Worm (Caenorhabditis elegans) whole organism, L1 larva: Measurements from ENCODE around the gene Y67H2A.2.
A peak's percentile ranks its signal among the peaks of the same experiment; 100 is the strongest.

Experiments used
- C04F5.9 ChIP-seq: sonication (generic microtip); optimal IDR thresholded peaks from 2 replicates; lab custom pipeline; 2016; ENCODE audit warnings: missing genetic modification characterization, missing compliant biosample characterization
- C34B4.2 ChIP-seq: sonication (generic microtip); optimal IDR thresholded peaks from 2 replicates; lab custom pipeline; 2017; ENCODE audit warnings: mild to moderate bottlenecking, missing genetic modification characterization, missing compliant biosample characterization
- Y116A8C.19 ChIP-seq: sonication (generic microtip); optimal IDR thresholded peaks from 2 replicates; lab custom pipeline; 2016; ENCODE audit warnings: missing compliant biosample characterization, missing genetic modification characterization, borderline replicate concordance
- aha-1 ChIP-seq: fragments of 150-350 bp; optimal IDR thresholded peaks from 2 replicates; lab custom pipeline; 2014; ENCODE audit warnings: missing biosample characterization, missing genetic modification characterization
- aly-2 ChIP-seq: fragments of 150-350 bp; optimal IDR thresholded peaks from 2 replicates; lab custom pipeline; 2014; ENCODE audit warnings: missing biosample characterization, missing genetic modification characterization
- blmp-1 ChIP-seq: fragments of 150-350 bp; optimal IDR thresholded peaks from 2 replicates; lab custom pipeline; 2014; ENCODE audit warnings: missing biosample characterization, missing genetic modification characterization
- ceh-82 ChIP-seq, 3 experiments: fragments of 150-350 bp in 1 of 3; sonication (generic microtip) in 2 of 3; optimal IDR thresholded peaks; 2 replicates each; lab custom pipeline; 2014 to 2017; ENCODE audit warnings: missing biosample characterization in 3 of 3, missing genetic modification characterization in 3 of 3
- ceh-88 ChIP-seq: fragments of 200-800 bp; sonication (Bioruptor generic); IDR thresholded peaks from 2 replicates; pipeline ENCODE4 v1.3.6; 2022; ENCODE audit warnings: missing genetic modification characterization, missing compliant biosample characterization
- ces-1 ChIP-seq: fragments of 150-350 bp; optimal IDR thresholded peaks from 2 replicates; lab custom pipeline; 2014; ENCODE audit warnings: missing biosample characterization, missing genetic modification reagents, missing genetic modification characterization
- dsc-1 ChIP-seq: sonication (generic microtip); optimal IDR thresholded peaks from 2 replicates; lab custom pipeline; 2016; ENCODE audit warnings: mild to moderate bottlenecking, missing genetic modification characterization, missing compliant biosample characterization
- efl-1 ChIP-seq, 4 experiments: fragments of 150-350 bp; optimal IDR thresholded peaks in 3 of 4; peaks in 1 of 4; 1 replicate in 1 of 4; 2 replicates in 3 of 4; lab custom pipeline; 2014; ENCODE audit warnings: missing biosample characterization in 2 of 4, missing genetic modification characterization in 2 of 4, missing genetic modification reagents in 2 of 4
- egl-13 ChIP-seq: sonication (generic microtip); optimal IDR thresholded peaks from 2 replicates; lab custom pipeline; 2016; ENCODE audit warnings: missing genotype, missing genetic modification reagents, missing genetic modification characterization, missing compliant biosample characterization
- elt-2 ChIP-seq: sonication (generic microtip); optimal IDR thresholded peaks from 2 replicates; lab custom pipeline; 2016; ENCODE audit warnings: missing genetic modification characterization, mild to moderate bottlenecking, inconsistent platforms, missing compliant biosample characterization, missing genetic modification reagents
- elt-3 ChIP-seq, 6 experiments: fragments of 150-350 bp in 1 of 6; sonication (generic microtip); optimal IDR thresholded peaks; 2 replicates each; lab custom pipeline; 2017 to 2018; ENCODE audit warnings: missing biosample characterization in 6 of 6, missing genetic modification characterization in 6 of 6, inconsistent platforms in 1 of 6
- fkh-8 ChIP-seq: sonication (generic microtip); optimal IDR thresholded peaks from 2 replicates; lab custom pipeline; 2016; ENCODE audit warnings: mild to moderate bottlenecking, missing genetic modification characterization, missing compliant biosample characterization
- irx-1 ChIP-seq: sonication (generic microtip); optimal IDR thresholded peaks from 2 replicates; lab custom pipeline; 2016; ENCODE audit warnings: missing genetic modification characterization, missing compliant biosample characterization
- isw-1 ChIP-seq: fragments of 200-800 bp; sonication (Bioruptor generic); IDR thresholded peaks from 2 replicates; pipeline ENCODE4 v1.3.6; 2022; ENCODE audit warnings: missing genetic modification characterization, missing compliant biosample characterization
- jun-1 ChIP-seq: fragments of 150-350 bp; optimal IDR thresholded peaks from 2 replicates; lab custom pipeline; 2014; ENCODE audit warnings: missing biosample characterization, missing genetic modification reagents, missing genetic modification characterization
- lin-13 ChIP-seq: fragments of 150-350 bp; optimal IDR thresholded peaks from 2 replicates; lab custom pipeline; 2014; ENCODE audit warnings: missing biosample characterization, missing genetic modification reagents, missing genetic modification characterization
- lin-14 ChIP-seq: fragments of 200-800 bp; sonication (Bioruptor generic); optimal IDR thresholded peaks from 2 replicates; lab custom pipeline; 2018; ENCODE audit warnings: mild to moderate bottlenecking, missing genetic modification characterization, moderate library complexity, missing compliant biosample characterization
- lin-15B ChIP-seq: fragments of 150-350 bp; sonication (generic microtip); optimal IDR thresholded peaks from 3 replicates; lab custom pipeline; 2014; ENCODE audit warnings: missing biosample characterization, missing genetic modification characterization
- lin-35 ChIP-seq, 2 experiments: fragments of 150-350 bp; optimal IDR thresholded peaks; 2 replicates each; lab custom pipeline; 2014; ENCODE audit warnings: missing biosample characterization in 2 of 2, missing genetic modification characterization in 2 of 2, missing genetic modification reagents in 2 of 2
- lin-39 ChIP-seq: fragments of 150-350 bp; optimal IDR thresholded peaks from 2 replicates; lab custom pipeline; 2014; ENCODE audit warnings: missing biosample characterization, missing genetic modification reagents, missing genetic modification characterization
- lir-3 ChIP-seq: sonication (generic microtip); optimal IDR thresholded peaks from 2 replicates; lab custom pipeline; 2016; ENCODE audit warnings: mild to moderate bottlenecking, missing genetic modification characterization, moderate library complexity, missing compliant biosample characterization; ENCODE audit not compliant: poor library complexity
- lsy-2 ChIP-seq, 2 experiments: fragments of 150-350 bp; optimal IDR thresholded peaks; 2 replicates each; lab custom pipeline; 2014; ENCODE audit warnings: missing biosample characterization in 2 of 2, missing genetic modification characterization in 2 of 2
- mab-9 ChIP-seq: fragments of 200-800 bp; sonication (Bioruptor generic); IDR thresholded peaks from 2 replicates; pipeline ENCODE4 v1.3.6; 2022; ENCODE audit warnings: missing genetic modification reagents, missing genetic modification characterization, missing compliant biosample characterization
- mep-1 ChIP-seq: fragments of 150-350 bp; optimal IDR thresholded peaks from 2 replicates; lab custom pipeline; 2014; ENCODE audit warnings: missing biosample characterization, missing genetic modification characterization
- nhr-12 ChIP-seq: sonication (generic microtip); optimal IDR thresholded peaks from 2 replicates; lab custom pipeline; 2017; ENCODE audit warnings: missing biosample characterization, missing genetic modification characterization
- nhr-19 ChIP-seq: fragments of 200-800 bp; sonication (Bioruptor generic); conservative IDR thresholded peaks from 2 replicates; pipeline ENCODE4 v1.3.6; 2022; ENCODE audit warnings: missing genetic modification characterization, missing compliant biosample characterization
- nhr-20 ChIP-seq: sonication (generic microtip); optimal IDR thresholded peaks from 2 replicates; lab custom pipeline; 2016; ENCODE audit warnings: mild to moderate bottlenecking, missing genetic modification characterization, missing compliant biosample characterization
- nhr-28 ChIP-seq: fragments of 150-350 bp; optimal IDR thresholded peaks from 2 replicates; lab custom pipeline; 2014; ENCODE audit warnings: missing biosample characterization, missing genetic modification characterization
- nhr-47 ChIP-seq: sonication (generic microtip); optimal IDR thresholded peaks from 2 replicates; lab custom pipeline; 2016; ENCODE audit warnings: mild to moderate bottlenecking, missing genetic modification characterization, moderate library complexity, missing compliant biosample characterization
- nhr-76 ChIP-seq: sonication (generic microtip); optimal IDR thresholded peaks from 2 replicates; lab custom pipeline; 2017; ENCODE audit warnings: missing biosample characterization, missing genetic modification characterization
- nhr-77 ChIP-seq: fragments of 150-350 bp; optimal IDR thresholded peaks from 2 replicates; lab custom pipeline; 2014; ENCODE audit warnings: missing biosample characterization, missing genetic modification characterization
- nhr-84 ChIP-seq: sonication (generic microtip); optimal IDR thresholded peaks from 2 replicates; lab custom pipeline; 2017; ENCODE audit warnings: missing biosample characterization, missing genetic modification characterization
- nhr-85 ChIP-seq: sonication (generic microtip); peaks from one replicate; lab custom pipeline; 2016; ENCODE audit warnings: missing genetic modification characterization, inconsistent platforms, missing compliant biosample characterization
- pag-3 ChIP-seq: sonication (generic microtip); optimal IDR thresholded peaks from 2 replicates; lab custom pipeline; 2017; ENCODE audit warnings: missing genetic modification characterization, mild to moderate bottlenecking, missing compliant biosample characterization, antibody characterized with exemption, borderline replicate concordance; ENCODE audit not compliant: insufficient read depth
- pax-3 ChIP-seq: fragments of 200-800 bp; sonication (Bioruptor generic); optimal IDR thresholded peaks from 2 replicates; lab custom pipeline; 2018; ENCODE audit warnings: mild to moderate bottlenecking, missing genetic modification characterization, moderate library complexity, missing compliant biosample characterization
- skn-1 ChIP-seq: fragments of 150-350 bp; optimal IDR thresholded peaks from 2 replicates; lab custom pipeline; 2014; ENCODE audit warnings: missing biosample characterization, missing genetic modification characterization
- snpc-4 ChIP-seq: fragments of 150-350 bp; optimal IDR thresholded peaks from 2 replicates; lab custom pipeline; 2014; ENCODE audit warnings: missing biosample characterization, missing genetic modification characterization
- sptf-1 ChIP-seq: fragments of 150-350 bp; optimal IDR thresholded peaks from 2 replicates; lab custom pipeline; 2014; ENCODE audit warnings: missing biosample characterization, missing genetic modification characterization
- swsn-7 ChIP-seq: sonication (generic microtip); optimal IDR thresholded peaks from 2 replicates; lab custom pipeline; 2016; ENCODE audit warnings: missing genetic modification characterization, missing compliant biosample characterization
- tbx-2 ChIP-seq: sonication (generic microtip); optimal IDR thresholded peaks from 2 replicates; lab custom pipeline; 2016; ENCODE audit warnings: missing genetic modification characterization, missing compliant biosample characterization
- tlp-1 ChIP-seq: fragments of 150-350 bp; optimal IDR thresholded peaks from 2 replicates; lab custom pipeline; 2014; ENCODE audit warnings: missing biosample characterization, missing genetic modification characterization
- unc-130 ChIP-seq: fragments of 150-350 bp; optimal IDR thresholded peaks from 2 replicates; lab custom pipeline; 2017; ENCODE audit warnings: missing biosample characterization, missing genetic modification characterization, inconsistent platforms
- unc-30 ChIP-seq: sonication (generic microtip); optimal IDR thresholded peaks from 2 replicates; lab custom pipeline; 2017; ENCODE audit warnings: missing biosample characterization, missing genetic modification characterization
- vab-15 ChIP-seq: sonication (generic microtip); optimal IDR thresholded peaks from 2 replicates; lab custom pipeline; 2017; ENCODE audit warnings: missing genotype, mild to moderate bottlenecking, missing genetic modification characterization, missing compliant biosample characterization
- xbp-1 ChIP-seq: sonication (generic microtip); optimal IDR thresholded peaks from 2 replicates; lab custom pipeline; 2016; ENCODE audit warnings: missing genetic modification characterization, missing compliant biosample characterization
- zip-4 ChIP-seq: fragments of 200-800 bp; sonication (Bioruptor generic); optimal IDR thresholded peaks from 2 replicates; lab custom pipeline; 2018; ENCODE audit warnings: mild to moderate bottlenecking, missing genetic modification characterization, moderate library complexity, missing compliant biosample characterization
- ztf-11 ChIP-seq, 2 experiments: sonication (generic microtip); optimal IDR thresholded peaks; 2 replicates each; lab custom pipeline; 2016 to 2017; ENCODE audit warnings: missing genetic modification characterization in 2 of 2, missing biosample characterization in 1 of 2, missing compliant biosample characterization in 1 of 2

The Y67H2A.2 gene

DNA sequence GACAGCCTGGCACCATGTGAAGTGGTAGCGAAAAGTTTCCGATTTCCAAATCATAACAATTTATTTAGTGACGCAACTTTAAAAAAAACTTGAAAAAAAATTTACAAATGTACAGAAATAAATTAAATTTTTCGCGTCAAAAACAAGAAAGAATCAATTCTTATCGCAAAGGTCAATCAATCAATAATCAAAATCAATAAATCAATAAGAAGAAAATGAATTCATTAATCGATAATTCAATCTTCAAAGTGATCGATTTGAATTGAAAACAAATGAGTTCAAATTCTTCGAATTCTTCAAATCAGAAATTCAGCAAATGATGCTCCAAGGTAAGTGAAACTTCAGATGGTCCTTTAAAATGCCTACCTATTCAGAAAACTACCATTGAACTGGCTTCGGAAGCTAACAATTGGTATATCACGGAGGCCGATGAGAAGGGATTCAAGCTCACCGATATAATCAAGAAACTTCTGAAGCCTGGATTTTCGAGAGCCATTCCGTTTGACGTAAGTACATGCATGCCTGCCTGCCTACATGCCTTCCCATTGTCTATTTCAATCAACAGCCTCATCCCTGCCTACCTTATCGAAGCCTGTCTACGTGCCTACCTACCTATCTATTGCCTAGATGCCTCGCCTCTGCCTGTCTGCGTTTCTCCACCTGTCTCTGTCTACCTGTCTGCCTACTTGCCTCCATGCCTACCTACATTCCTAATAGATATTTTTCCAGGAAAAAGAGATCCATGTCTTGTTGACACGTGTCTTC, 22.4 kb upstream of the Y67H2A.2 start:
- no peak for TF ChIP-seq tbx-2 (tag; lab: Kevin White, UChicago)
- no peak for TF ChIP-seq nhr-12
- no peak for TF ChIP-seq elt-3 (tag; optimal IDR thresholded peaks at IDR 0.05; lab: Kevin White, UChicago)
- no peak for TF ChIP-seq zip-4 (GFP tag; lab: Kevin White, UChicago)
- no peak for TF ChIP-seq nhr-28
- no peak for TF ChIP-seq irx-1 (tag; lab: Kevin White, UChicago)
- TF ChIP-seq ceh-82 (tag; optimal IDR thresholded peaks at IDR 0.05; lab: Kevin White, UChicago): no peak
- TF ChIP-seq lin-15B (tag; lab: Kevin White, UChicago): no peak
- TF ChIP-seq aly-2: no peak
- no peak for TF ChIP-seq elt-2 (tag; lab: Kevin White, UChicago)
- TF ChIP-seq lin-39 (tag; lab: Kevin White, UChicago): no peak
- TF ChIP-seq lin-35 (GFP tag; optimal IDR thresholded peaks at IDR 0.05; lab: Kevin White, UChicago): no peak
- TF ChIP-seq ztf-11 (tag; optimal IDR thresholded peaks at IDR 0.05; lab: Kevin White, UChicago): no peak
- TF ChIP-seq pax-3: no peak
- no peak for TF ChIP-seq ces-1
- no peak for TF ChIP-seq nhr-76

DNA sequence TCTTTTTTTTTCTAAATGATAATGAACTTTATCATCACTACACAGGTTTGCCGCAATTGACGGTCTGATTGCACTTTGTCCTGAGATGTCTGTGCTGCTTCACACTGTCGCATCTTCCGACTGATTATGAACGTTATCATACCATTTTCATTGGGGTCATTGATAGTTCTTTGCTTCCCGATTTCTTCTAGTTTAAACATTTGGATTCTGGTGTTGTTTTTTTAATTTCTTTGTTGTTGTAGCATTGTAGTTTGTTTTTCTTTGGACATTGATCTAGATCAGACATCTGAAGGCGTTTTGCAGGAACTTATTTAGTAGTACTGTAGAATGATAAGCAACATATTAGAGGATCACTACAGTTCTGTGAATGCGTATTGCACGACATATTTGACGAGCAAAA, 21.2 kb upstream of the Y67H2A.2 start:
- TF ChIP-seq snpc-4 (tag; lab: Kevin White, UChicago) (no peak), nhr-47 (no peak), blmp-1 (tag; lab: Kevin White, UChicago) (peak; percentile 36), lin-15B (tag; lab: Kevin White, UChicago) (no peak), dsc-1 (tag; lab: Kevin White, UChicago) (no peak), nhr-84 (tag; lab: Kevin White, UChicago) (no peak), nhr-77 (tag; lab: Kevin White, UChicago) (no peak), swsn-7 (no peak), C34B4.2 (no peak), skn-1 (tag; lab: Kevin White, UChicago) (no peak), irx-1 (tag; lab: Kevin White, UChicago) (no peak), xbp-1 (tag; lab: Kevin White, UChicago) (no peak), fkh-8 (tag; lab: Kevin White, UChicago) (no peak), mep-1 (tag; lab: Kevin White, UChicago) (no peak), egl-13 (tag; lab: Kevin White, UChicago) (no peak), sptf-1 (no peak), zip-4 (GFP tag; lab: Kevin White, UChicago) (no peak), unc-30 (tag; lab: Kevin White, UChicago) (no peak), pag-3 (tag; lab: Kevin White, UChicago) (no peak), lir-3 (tag; lab: Kevin White, UChicago) (no peak), lsy-2 (tag; optimal IDR thresholded peaks at IDR 0.05; lab: Kevin White, UChicago) (no peak), jun-1 (tag; lab: Kevin White, UChicago) (peak; percentile 31), lin-39 (tag; lab: Kevin White, UChicago) (no peak), lin-14 (GFP tag; lab: Kevin White, UChicago) (peak; percentile 34), nhr-20 (tag; lab: Kevin White, UChicago) (peak; percentile 83), vab-15 (tag; lab: Kevin White, UChicago) (no peak), elt-3 (tag; optimal IDR thresholded peaks at IDR 0.05; lab: Kevin White, UChicago) (peak; percentile 25 to 82 (median 39)), tlp-1 (tag; lab: Kevin White, UChicago) (no peak), isw-1 (GFP tag; lab: Robert Waterston, UW) (no peak), nhr-85 (tag; lab: Kevin White, UChicago) (peak; percentile 58), unc-130 (tag; lab: Kevin White, UChicago) (no peak), mab-9 (GFP tag; lab: Robert Waterston, UW) (no peak), C04F5.9 (tag; lab: Kevin White, UChicago) (no peak), nhr-19 (peak; percentile 74), Y116A8C.19 (tag; lab: Kevin White, UChicago) (no peak), ceh-88 (GFP tag; lab: Robert Waterston, UW) (no peak), efl-1 (optimal IDR thresholded peaks at IDR 0.05; lab: Kevin White, UChicago) (no peak), efl-1 (GFP tag; optimal IDR thresholded peaks at IDR 0.05 in 1 of 2; lab: Kevin White, UChicago) (peak in 1 of 2 experiments; percentile 87), aha-1 (tag; lab: Kevin White, UChicago) (no peak), lin-13 (no peak)
